Worm (Caenorhabditis elegans): ENCODE measurements around the gene Y46G5A.22.

The Y46G5A.22 gene

DNA sequence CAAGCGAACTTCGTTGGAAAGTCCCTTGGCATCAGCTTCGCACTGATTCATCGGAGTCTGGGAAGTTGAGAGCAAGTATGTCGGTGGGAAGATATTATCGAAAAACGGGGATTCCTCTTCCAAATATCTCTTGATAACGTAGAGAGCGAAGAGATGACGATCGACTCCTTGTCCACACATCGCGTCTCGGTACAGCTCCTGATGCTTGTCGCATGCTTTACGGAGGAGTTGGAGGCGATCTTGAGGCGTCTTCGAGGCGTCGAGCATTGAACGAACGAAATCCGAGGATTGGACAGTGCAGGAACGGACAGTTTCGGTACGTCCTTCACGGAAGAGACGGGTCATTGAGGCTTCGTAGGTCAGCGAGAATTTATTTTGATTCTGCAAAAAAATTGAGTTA, 28.9 kb downstream of the Y46G5A.22 start:
- TF ChIP-seq madf-9 (GFP tag; conservative IDR thresholded peaks at IDR 0.05) (no peak), egl-43 (GFP tag; IDR thresholded peaks at IDR 0.05) (peak; percentile 27; the same call in 1 of the 2 replicates), aha-1 (tag) (peak; percentile 12), T26A8.4 (GFP tag; IDR thresholded peaks at IDR 0.05) (peak; percentile 35; the same call in 1 of the 2 replicates)

ce11 chrII:12787831-12788248, 30.5 kb downstream of the Y46G5A.22 start, which contains the start of gene alkb-7:
TSS of gene alkb-7 (minus strand) at chrII:12788153.
- 0 out of 2 replicates have a peak, but pooled peaks have one; percentile 28 for TF ChIP-seq php-3 (GFP tag; IDR thresholded peaks at IDR 0.05)
- peak; percentile 53 for TF ChIP-seq nhr-102 (tag; optimal IDR thresholded peaks at IDR 0.05)
- no peak for TF ChIP-seq zip-2 (tag; optimal IDR thresholded peaks at IDR 0.05)
- peak; percentile 77 for TF ChIP-seq T26A8.4 (GFP tag; IDR thresholded peaks at IDR 0.05)
- TF ChIP-seq dve-1 (tag; optimal IDR thresholded peaks at IDR 0.05; ENCODE audit: insufficient read depth): peak; percentile 41
- TF ChIP-seq lin-38 (GFP tag; IDR thresholded peaks at IDR 0.05): peak; percentile 76
- TF ChIP-seq nhr-42 (GFP tag; IDR thresholded peaks at IDR 0.05): peak; percentile 75; the same call in 1 of the 2 replicates
- peak; percentile 76 for TF ChIP-seq mep-1 (tag; optimal IDR thresholded peaks at IDR 0.05)
- TF ChIP-seq nhr-48 (tag; optimal IDR thresholded peaks at IDR 0.05): peak; percentile 42
- TF ChIP-seq hlh-11 (tag; optimal IDR thresholded peaks at IDR 0.05): peak; percentile 36
- TF ChIP-seq gei-8 (GFP tag; optimal IDR thresholded peaks at IDR 0.05): peak; percentile 47
- TF ChIP-seq nhr-6 (tag; optimal IDR thresholded peaks at IDR 0.05): no peak
- TF ChIP-seq mdt-29 (GFP tag; IDR thresholded peaks at IDR 0.05): no peak
- TF ChIP-seq unc-130 (GFP tag; optimal IDR thresholded peaks at IDR 0.05): no peak
- TF ChIP-seq nhr-10 (tag; optimal IDR thresholded peaks at IDR 0.05): peak; percentile 20
- peak; percentile 71 for TF ChIP-seq spr-1 (tag; optimal IDR thresholded peaks at IDR 0.05)
- peak; percentile 41; the same call in 1 of the 2 replicates for TF ChIP-seq Y48G9A.11 (GFP tag; IDR thresholded peaks at IDR 0.05)
- TF ChIP-seq ztf-11 (tag; optimal IDR thresholded peaks at IDR 0.05): no peak
- no peak for TF ChIP-seq jun-1 (tag; optimal IDR thresholded peaks at IDR 0.05)
- TF ChIP-seq spr-3 (GFP tag; optimal IDR thresholded peaks at IDR 0.05): peak; percentile 57
- TF ChIP-seq F26F4.8 (GFP tag; conservative IDR thresholded peaks at IDR 0.05): no peak
- 0 out of 2 replicates have a peak, but pooled peaks have one; percentile 16 for TF ChIP-seq ctbp-1 (GFP tag; IDR thresholded peaks at IDR 0.05)
- TF ChIP-seq Y105C5A.15 (GFP tag; IDR thresholded peaks at IDR 0.05): 0 out of 2 replicates have a peak, but pooled peaks have one; percentile 25
- TF ChIP-seq snpc-1.2 (GFP tag; IDR thresholded peaks at IDR 0.05): peak; percentile 56; the same call in 1 of the 2 replicates
- 0 out of 2 replicates have a peak, but pooled peaks have one; percentile 7 for TF ChIP-seq pha-4 (GFP tag; IDR thresholded peaks at IDR 0.05)
- no peak for TF ChIP-seq pha-4 (tag; optimal IDR thresholded peaks at IDR 0.05)
- peak; percentile 59 for TF ChIP-seq ama-1 (optimal IDR thresholded peaks at IDR 0.05)

ce11 chrII:12785391-12785790, 33.0 kb downstream of the Y46G5A.22 start, which contains the start of gene Y46G5A.15:
TSS of gene Y46G5A.15 (minus strand) at chrII:12785416.
- TF ChIP-seq daf-16 (GFP tag; optimal IDR thresholded peaks at IDR 0.05) (no peak), daf-16 (tag; optimal IDR thresholded peaks at IDR 0.05) (peak; percentile 75), zag-1 (tag; optimal IDR thresholded peaks at IDR 0.05) (no peak), D1046.2 (GFP tag; IDR thresholded peaks at IDR 0.05) (no peak), F49E8.2 (tag; optimal IDR thresholded peaks at IDR 0.05; ENCODE audit: borderline replicate concordance) (no peak), zip-11 (GFP tag; IDR thresholded peaks at IDR 0.05) (no peak), pha-4 (GFP tag; IDR thresholded peaks at IDR 0.05) (no peak), pha-4 (tag; optimal IDR thresholded peaks at IDR 0.05) (peak; percentile 12), mdl-1 (tag; optimal IDR thresholded peaks at IDR 0.05) (peak; percentile 40 to 54), dve-1 (tag; optimal IDR thresholded peaks at IDR 0.05; ENCODE audit: insufficient read depth) (peak; percentile 0), hlh-30 (tag; optimal IDR thresholded peaks at IDR 0.05; ENCODE audit: insufficient read depth) (peak; percentile 25)

Measured in whole organism, L4 larva.